Fruit fly (Drosophila melanogaster) Kc167 (cell line): ENCODE data around the gene kar.

ENCODE experiments used
- h ChIP-seq: fragments of >200 bp; optimal IDR thresholded peaks from 3 replicates; lab custom pipeline; 2018; ENCODE audit warnings: missing external identifiers
- insv ChIP-seq: fragments of >200 bp; optimal IDR thresholded peaks from 3 replicates; lab custom pipeline; 2018; ENCODE audit warnings: missing external identifiers

DNA sequence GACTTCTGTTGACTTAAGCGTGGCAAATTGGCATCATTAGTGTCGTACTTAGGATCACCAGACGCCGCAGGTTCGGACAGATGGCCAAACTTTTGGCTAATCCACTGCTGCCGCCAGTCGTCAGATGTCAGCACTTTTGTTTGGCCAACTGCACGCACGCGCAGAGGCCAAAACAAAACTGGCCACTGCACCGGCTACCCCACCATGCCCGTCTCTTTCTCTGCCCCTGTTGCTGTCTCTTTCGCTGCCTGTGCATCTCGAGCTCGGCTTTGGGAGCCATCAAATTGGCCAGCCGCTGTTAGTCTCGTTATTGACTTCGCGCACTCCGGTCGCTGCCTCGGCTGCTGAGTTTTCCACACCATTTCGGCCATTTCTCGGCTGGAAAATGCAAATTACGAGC, 26.6 kb downstream of the kar start, which contains the start of gene CG14395:
- TF ChIP-seq h (lab: Kevin White, UChicago), result no peak
- TF ChIP-seq insv (lab: Kevin White, UChicago), result no peak
